Fruit fly (Drosophila melanogaster) whole organism, prepupa: Measurements from ENCODE around the gene GC2.

Source experiments
- Blimp-1 ChIP-seq: fragments of 200-800 bp; sonication (Bioruptor generic); optimal IDR thresholded peaks from 3 replicates; lab custom pipeline; 2017; ENCODE audit warnings: missing biosample characterization, missing genetic modification characterization, mild to moderate bottlenecking, moderate library complexity, missing genetic modification reagents
- CG10631 ChIP-seq: fragments of 200-800 bp; sonication (Bioruptor generic); optimal IDR thresholded peaks from 2 replicates; lab custom pipeline; 2016; ENCODE audit warnings: missing biosample characterization, missing genetic modification characterization
- CG10669 ChIP-seq: fragments of 200-800 bp; sonication (Bioruptor generic); optimal IDR thresholded peaks from 3 replicates; lab custom pipeline; 2018; ENCODE audit warnings: missing biosample characterization, mild to moderate bottlenecking, missing genetic modification characterization, moderate library complexity
- CG11762 ChIP-seq: fragments of 200-800 bp; sonication (Bioruptor generic); optimal IDR thresholded peaks from 3 replicates; lab custom pipeline; 2016; ENCODE audit warnings: missing biosample characterization, missing genetic modification characterization; ENCODE audit not compliant: insufficient read depth
- CG11902 ChIP-seq: fragments of 200-800 bp; sonication (Bioruptor generic); optimal IDR thresholded peaks from 3 replicates; lab custom pipeline; 2016; ENCODE audit warnings: missing biosample characterization, missing genetic modification characterization
- CG15336 ChIP-seq: fragments of 200-800 bp; sonication (Bioruptor generic); IDR thresholded peaks from 2 replicates; pipeline ENCODE4 v1.3.6; 2022; ENCODE audit warnings: missing biosample characterization, missing genetic modification characterization
- CG1621 ChIP-seq: fragments of 200-800 bp; sonication (Bioruptor generic); optimal IDR thresholded peaks from 3 replicates; lab custom pipeline; 2018; ENCODE audit warnings: missing biosample characterization, mild to moderate bottlenecking, missing genetic modification characterization
- CG16779 ChIP-seq: fragments of 200-800 bp; sonication (Bioruptor generic); optimal IDR thresholded peaks from 3 replicates; lab custom pipeline; 2017; ENCODE audit warnings: missing biosample characterization, mild to moderate bottlenecking, missing genetic modification characterization
- CG31627 ChIP-seq: fragments of 200-800 bp; sonication (Bioruptor generic); optimal IDR thresholded peaks from 3 replicates; lab custom pipeline; 2016; ENCODE audit warnings: missing biosample characterization, missing genetic modification characterization
- CG34406 ChIP-seq: fragments of 200-800 bp; sonication (Bioruptor generic); optimal IDR thresholded peaks from 3 replicates; lab custom pipeline; 2016; ENCODE audit warnings: missing biosample characterization, missing genetic modification characterization
- CG3919 ChIP-seq: fragments of 200-800 bp; sonication (Bioruptor generic); optimal IDR thresholded peaks from 3 replicates; lab custom pipeline; 2016; ENCODE audit warnings: missing biosample characterization, missing genetic modification characterization
- CG4318 ChIP-seq: fragments of 200-800 bp; sonication (Bioruptor generic); optimal IDR thresholded peaks from 3 replicates; lab custom pipeline; 2017; ENCODE audit warnings: missing biosample characterization, mild to moderate bottlenecking, missing genetic modification characterization
- CG6792 ChIP-seq: fragments of 200-800 bp; sonication (Bioruptor generic); optimal IDR thresholded peaks from 3 replicates; lab custom pipeline; 2016; ENCODE audit warnings: missing biosample characterization, missing genetic modification characterization
- CG6808 ChIP-seq: fragments of 200-800 bp; sonication (Bioruptor generic); optimal IDR thresholded peaks from 3 replicates; lab custom pipeline; 2017; ENCODE audit warnings: missing biosample characterization, missing genetic modification characterization, mild to moderate bottlenecking, moderate library complexity, missing genetic modification reagents
- CG6854 ChIP-seq: fragments of 200-800 bp; sonication (Bioruptor generic); optimal IDR thresholded peaks from 2 replicates; lab custom pipeline; 2017; ENCODE audit warnings: missing biosample characterization, mild to moderate bottlenecking, missing genetic modification characterization
- CG7368 ChIP-seq: fragments of 200-800 bp; sonication (Bioruptor generic); optimal IDR thresholded peaks from 3 replicates; lab custom pipeline; 2016; ENCODE audit warnings: missing biosample characterization, missing genetic modification characterization
- CG8319 ChIP-seq: fragments of 200-800 bp; sonication (Bioruptor generic); optimal IDR thresholded peaks from 3 replicates; lab custom pipeline; 2016; ENCODE audit warnings: missing biosample characterization, missing genetic modification characterization
- CG8632 ChIP-seq: fragments of 200-800 bp; sonication (Bioruptor generic); optimal IDR thresholded peaks from 3 replicates; lab custom pipeline; 2016; ENCODE audit warnings: missing biosample characterization, missing genetic modification characterization
- CG9139 ChIP-seq: fragments of 200-800 bp; sonication (Bioruptor generic); optimal IDR thresholded peaks from 3 replicates; lab custom pipeline; 2017; ENCODE audit warnings: missing biosample characterization, mild to moderate bottlenecking, missing genetic modification characterization
- Eip75B ChIP-seq: fragments of 200-800 bp; sonication (Bioruptor generic); optimal IDR thresholded peaks from 3 replicates; lab custom pipeline; 2016; ENCODE audit warnings: missing biosample characterization, missing genetic modification characterization
- Eip93F ChIP-seq: fragments of 200-800 bp; sonication (Bioruptor generic); optimal IDR thresholded peaks from 2 replicates; lab custom pipeline; 2016; ENCODE audit warnings: missing biosample characterization, mild to moderate bottlenecking, missing genetic modification characterization
- Ets21C ChIP-seq: fragments of 200-800 bp; sonication (Bioruptor generic); optimal IDR thresholded peaks from 3 replicates; lab custom pipeline; 2016; ENCODE audit warnings: missing biosample characterization, missing genetic modification characterization
- Ets96B ChIP-seq: fragments of 200-800 bp; optimal IDR thresholded peaks from 2 replicates; lab custom pipeline; 2019; ENCODE audit warnings: missing biosample characterization, mild to moderate bottlenecking, missing genetic modification characterization, moderate library complexity
- Hr39 ChIP-seq: fragments of 200-800 bp; sonication (Bioruptor generic); optimal IDR thresholded peaks from 2 replicates; lab custom pipeline; 2016; ENCODE audit warnings: missing biosample characterization, missing genetic modification characterization
- Hr4 ChIP-seq: fragments of 200-800 bp; sonication (Bioruptor generic); optimal IDR thresholded peaks from 3 replicates; lab custom pipeline; 2016; ENCODE audit warnings: missing biosample characterization, missing genetic modification characterization
- Lpt ChIP-seq: fragments of 200-800 bp; sonication (Bioruptor generic); optimal IDR thresholded peaks from 3 replicates; lab custom pipeline; 2016; ENCODE audit warnings: missing biosample characterization, missing genetic modification characterization
- Met ChIP-seq: fragments of 200-800 bp; sonication (Bioruptor generic); optimal IDR thresholded peaks from 3 replicates; lab custom pipeline; 2016; ENCODE audit warnings: missing biosample characterization, missing genetic modification characterization
- OdsH ChIP-seq: fragments of 200-800 bp; sonication (Bioruptor generic); optimal IDR thresholded peaks from 3 replicates; lab custom pipeline; 2016; ENCODE audit warnings: missing biosample characterization, missing genetic modification characterization
- Sox102F ChIP-seq: fragments of 200-800 bp; sonication (Bioruptor generic); optimal IDR thresholded peaks from 2 replicates; lab custom pipeline; 2016; ENCODE audit warnings: missing biosample characterization, mild to moderate bottlenecking, missing genetic modification characterization
- Sox14 ChIP-seq: fragments of 200-800 bp; sonication (Bioruptor generic); optimal IDR thresholded peaks from 3 replicates; lab custom pipeline; 2016; ENCODE audit warnings: missing biosample characterization, missing genetic modification characterization
- Sox15 ChIP-seq: fragments of 200-800 bp; sonication (Bioruptor generic); optimal IDR thresholded peaks from 3 replicates; lab custom pipeline; 2016; ENCODE audit warnings: missing biosample characterization, missing genetic modification characterization
- achi ChIP-seq: fragments of 200-800 bp; sonication (Bioruptor generic); optimal IDR thresholded peaks from 3 replicates; lab custom pipeline; 2016; ENCODE audit warnings: missing biosample characterization, missing genetic modification characterization
- acj6 ChIP-seq: fragments of 200-800 bp; sonication (Bioruptor generic); optimal IDR thresholded peaks from 3 replicates; lab custom pipeline; 2016; ENCODE audit warnings: missing biosample characterization, missing genetic modification characterization
- cyc ChIP-seq: fragments of 200-800 bp; sonication (Bioruptor generic); optimal IDR thresholded peaks from 3 replicates; lab custom pipeline; 2016; ENCODE audit warnings: missing biosample characterization, missing genetic modification characterization
- dac ChIP-seq: fragments of 200-800 bp; sonication (Bioruptor generic); optimal IDR thresholded peaks from 2 replicates; lab custom pipeline; 2017; ENCODE audit warnings: missing biosample characterization, mild to moderate bottlenecking, missing genetic modification characterization
- dsx ChIP-seq: fragments of 200-800 bp; optimal IDR thresholded peaks from 3 replicates; lab custom pipeline; 2019; ENCODE audit warnings: missing biosample characterization, mild to moderate bottlenecking, missing genetic modification characterization, moderate library complexity; ENCODE audit not compliant: poor library complexity, severe bottlenecking
- esn ChIP-seq: fragments of 200-800 bp; sonication (Bioruptor generic); optimal IDR thresholded peaks from 2 replicates; lab custom pipeline; 2016; ENCODE audit warnings: missing biosample characterization, mild to moderate bottlenecking, missing genetic modification characterization, moderate library complexity
- fd59A ChIP-seq: fragments of 200-800 bp; sonication (Bioruptor generic); optimal IDR thresholded peaks from 2 replicates; lab custom pipeline; 2017; ENCODE audit warnings: missing biosample characterization, mild to moderate bottlenecking, missing genetic modification characterization, missing genetic modification reagents
- fd85E ChIP-seq: fragments of 200-800 bp; sonication (Bioruptor generic); optimal IDR thresholded peaks from 3 replicates; lab custom pipeline; 2016; ENCODE audit warnings: missing biosample characterization, missing genetic modification characterization
- fkh ChIP-seq: fragments of 200-800 bp; sonication (Bioruptor generic); optimal IDR thresholded peaks from 3 replicates; lab custom pipeline; 2017; ENCODE audit warnings: missing biosample characterization, mild to moderate bottlenecking, missing genetic modification characterization, moderate library complexity
- lz ChIP-seq: fragments of 200-800 bp; sonication (Bioruptor generic); optimal IDR thresholded peaks from 3 replicates; lab custom pipeline; 2016; ENCODE audit warnings: missing biosample characterization, missing genetic modification characterization
- net ChIP-seq: fragments of 200-800 bp; sonication (Bioruptor generic); optimal IDR thresholded peaks from 3 replicates; lab custom pipeline; 2016; ENCODE audit warnings: missing biosample characterization, missing genetic modification characterization
- spab ChIP-seq: fragments of 200-800 bp; sonication (Bioruptor generic); optimal IDR thresholded peaks from 2 replicates; lab custom pipeline; 2017; ENCODE audit warnings: missing biosample characterization, mild to moderate bottlenecking, missing genetic modification characterization, missing genetic modification reagents
- ss ChIP-seq, 2 experiments: fragments of 200-800 bp; sonication (Bioruptor generic); optimal IDR thresholded peaks; 2 replicates in 1 of 2; 3 replicates in 1 of 2; lab custom pipeline; 2017 to 2018; ENCODE audit warnings: mild to moderate bottlenecking in 2 of 2, missing biosample characterization in 2 of 2, missing genetic modification characterization in 2 of 2, moderate library complexity in 1 of 2
- svp ChIP-seq: fragments of 200-800 bp; sonication (Bioruptor generic); peaks from one replicate; lab custom pipeline; 2016; ENCODE audit warnings: missing biosample characterization, missing genetic modification characterization
- topi ChIP-seq: fragments of 200-800 bp; sonication (Bioruptor generic); optimal IDR thresholded peaks from 3 replicates; lab custom pipeline; 2016; ENCODE audit warnings: missing biosample characterization, missing genetic modification characterization
- vri ChIP-seq: fragments of 200-800 bp; sonication (Bioruptor generic); optimal IDR thresholded peaks from 3 replicates; lab custom pipeline; 2016; ENCODE audit warnings: missing biosample characterization, mild to moderate bottlenecking, missing genetic modification characterization

Gene GC2

DNA sequence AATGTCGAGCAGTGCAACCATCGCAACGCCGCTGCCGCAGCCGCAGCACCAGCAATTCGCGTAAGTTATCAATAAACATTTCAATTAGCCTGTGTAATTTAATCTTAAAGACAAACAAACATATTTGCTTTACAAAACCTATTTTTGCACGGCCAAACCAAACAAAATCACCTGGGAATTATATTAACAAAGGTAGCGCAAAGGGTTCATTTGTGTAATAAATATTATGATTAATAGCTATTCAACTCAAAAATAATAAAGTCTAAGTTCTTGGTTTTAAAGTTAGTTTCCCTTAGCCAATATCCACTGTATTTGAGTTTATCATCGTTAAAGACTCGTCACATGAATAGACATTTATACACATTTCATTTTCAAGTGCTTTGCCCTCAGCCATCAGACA lies 2.3 kb upstream of the GC2 start (continued):
- TF ChIP-seq Sox15 (GFP tag; lab: Kevin White, UChicago) = no peak
- TF ChIP-seq, all 60 proteins: peak for 21

DNA sequence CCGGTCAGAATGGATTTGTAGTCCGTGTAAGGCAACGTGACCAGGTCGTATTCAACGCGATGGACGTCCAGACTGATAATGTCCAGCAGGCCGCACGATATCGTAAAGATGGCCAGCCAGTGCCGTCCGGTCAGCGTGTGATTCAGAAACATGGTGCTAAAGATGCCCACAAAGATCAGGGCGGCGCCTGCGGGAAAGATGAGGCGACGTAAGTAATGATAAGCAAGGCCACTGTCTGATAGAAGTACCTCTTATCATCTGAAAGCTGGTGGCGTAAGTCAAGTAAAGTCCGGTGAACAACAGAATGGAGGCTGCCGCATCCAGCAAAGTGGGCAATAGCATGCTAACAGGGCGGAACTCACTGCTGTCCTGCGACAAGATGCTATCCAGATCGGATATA lies 2.3 kb downstream of the GC2 start:
- TF ChIP-seq svp (GFP tag; lab: Kevin White, UChicago) (peak; percentile 97), OdsH (GFP tag; lab: Kevin White, UChicago) (no peak), CG11762 (GFP tag; lab: Kevin White, UChicago) (no peak), Blimp-1 (no peak)

DNA sequence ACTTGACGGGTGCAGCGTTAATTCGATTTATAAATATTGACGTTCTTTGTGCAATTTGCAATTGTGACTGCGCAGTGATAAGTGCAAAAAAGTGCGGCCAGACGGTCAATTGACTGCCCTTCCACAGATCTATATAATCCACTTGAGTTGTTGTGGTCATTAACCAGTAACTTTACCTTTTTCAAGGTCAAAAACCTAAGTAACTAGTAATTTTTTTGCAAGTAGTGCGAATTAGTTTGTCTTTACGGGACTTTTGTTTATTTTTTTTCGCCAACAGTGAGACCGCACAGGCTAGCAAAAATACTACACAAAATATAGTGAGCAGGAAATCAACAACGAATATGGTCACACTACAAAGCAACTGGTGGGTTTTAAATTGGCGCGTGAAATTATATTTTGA lies 3.1 kb downstream of the GC2 start, which contains the start of gene Tango9:
Gene Tango9, minus strand, starts transcription at position 280 of the 400 bp plus-strand sequence.
- TF ChIP-seq Hr4 (GFP tag; lab: Kevin White, UChicago) = peak; percentile 6
- TF ChIP-seq Ets21C (GFP tag; lab: Kevin White, UChicago) = no peak
- peak; percentile 9 to 47 for TF ChIP-seq ss (GFP tag; optimal IDR thresholded peaks at IDR 0.05; lab: Kevin White, UChicago)
- peak; percentile 32 for TF ChIP-seq CG34406 (GFP tag; lab: Kevin White, UChicago)
- TF ChIP-seq fd85E (GFP tag; lab: Kevin White, UChicago) = no peak
- no peak for TF ChIP-seq CG8319
- TF ChIP-seq CG9139 (GFP tag; lab: Kevin White, UChicago) = no peak
- peak; percentile 67 for TF ChIP-seq CG3919 (GFP tag; lab: Kevin White, UChicago)
- peak; percentile 33 for TF ChIP-seq net (GFP tag; lab: Kevin White, UChicago)
- peak; percentile 37 for TF ChIP-seq Sox102F (GFP tag; lab: Kevin White, UChicago)
- peak; percentile 4 for TF ChIP-seq OdsH (GFP tag; lab: Kevin White, UChicago)
- TF ChIP-seq fkh (GFP tag; lab: Kevin White, UChicago) = peak; percentile 66
- TF ChIP-seq Sox14 (GFP tag; lab: Kevin White, UChicago) = peak; percentile 80
- TF ChIP-seq Sox15 (GFP tag; lab: Kevin White, UChicago) = no peak
- TF ChIP-seq Eip93F = no peak
- peak; percentile 45 for TF ChIP-seq CG11902
- peak; percentile 29 for TF ChIP-seq vri (GFP tag; lab: Kevin White, UChicago)
- TF ChIP-seq spab (GFP tag; lab: Kevin White, UChicago) = peak; percentile 8
- TF ChIP-seq CG1621 (tag; lab: Kevin White, UChicago) = peak; percentile 45
- TF ChIP-seq CG10631 (GFP tag; lab: Kevin White, UChicago) = peak; percentile 17
- TF ChIP-seq acj6 = peak; percentile 33
- peak; percentile 20 for TF ChIP-seq achi (GFP tag; lab: Kevin White, UChicago)
- TF ChIP-seq topi = peak; percentile 55
- TF ChIP-seq CG6808 (GFP tag; lab: Kevin White, UChicago) = peak; percentile 25
- TF ChIP-seq CG10669 = peak; percentile 1
- no peak for TF ChIP-seq fd59A
- peak; percentile 2 for TF ChIP-seq CG11762 (GFP tag; lab: Kevin White, UChicago)
- TF ChIP-seq dac = no peak
- TF ChIP-seq CG6792 (GFP tag; lab: Kevin White, UChicago) = peak; percentile 35
- peak; percentile 84 for TF ChIP-seq svp (GFP tag; lab: Kevin White, UChicago)
- no peak for TF ChIP-seq CG16779 (tag; lab: Kevin White, UChicago)
- TF ChIP-seq CG31627 = peak; percentile 59
- TF ChIP-seq dsx (GFP tag; lab: Kevin White, UChicago) = peak; percentile 24
- TF ChIP-seq CG8632 = peak; percentile 12
- peak; percentile 47 for TF ChIP-seq Ets96B (tag; lab: Kevin White, UChicago)
- no peak for TF ChIP-seq Lpt (GFP tag; lab: Kevin White, UChicago)
- 0 out of 2 replicates have a peak, but pooled peaks have one; percentile 25 for TF ChIP-seq CG15336
- TF ChIP-seq cyc (GFP tag; lab: Kevin White, UChicago) = peak; percentile 63
- TF ChIP-seq CG4318 (GFP tag; lab: Kevin White, UChicago) = no peak
- TF ChIP-seq CG6854 (GFP tag; lab: Kevin White, UChicago) = no peak
- peak; percentile 56 for TF ChIP-seq lz (GFP tag; lab: Kevin White, UChicago)
- TF ChIP-seq Blimp-1 = peak; percentile 29
- TF ChIP-seq Eip75B (GFP tag; lab: Kevin White, UChicago) = peak; percentile 43
- peak; percentile 60 for TF ChIP-seq Hr39
- TF ChIP-seq CG7368 = peak; percentile 38
- peak; percentile 59 for TF ChIP-seq esn (GFP tag; lab: Kevin White, UChicago)
- TF ChIP-seq Met (GFP tag; lab: Kevin White, UChicago) = peak; percentile 58
